Worm (Caenorhabditis elegans) whole organism, L2 larva: ENCODE data around the gene Y43F8C.16.
A peak's percentile ranks its signal among the peaks of the same experiment; 100 is the strongest.

Source experiments
- ZK546.5 ChIP-seq: sonication (generic microtip); optimal IDR thresholded peaks from 2 replicates; lab custom pipeline; 2017; ENCODE audit warnings: missing biosample characterization, missing genetic modification characterization
- alr-1 ChIP-seq: fragments of 150-350 bp; optimal IDR thresholded peaks from 2 replicates; lab custom pipeline; 2014; ENCODE audit warnings: missing biosample characterization, missing genetic modification characterization
- ama-1 ChIP-seq: fragments of 150-350 bp; optimal IDR thresholded peaks from 2 replicates; lab custom pipeline; 2018; ENCODE audit warnings: inconsistent platforms
- blmp-1 ChIP-seq: sonication (generic microtip); optimal IDR thresholded peaks from 2 replicates; lab custom pipeline; 2017; ENCODE audit warnings: missing genetic modification characterization, mild to moderate bottlenecking, missing compliant biosample characterization, antibody characterized with exemption, moderate library complexity; ENCODE audit not compliant: insufficient read depth
- ceh-16 ChIP-seq: fragments of 150-350 bp; optimal IDR thresholded peaks from 2 replicates; lab custom pipeline; 2014; ENCODE audit warnings: missing biosample characterization, missing genetic modification characterization
- elt-1 ChIP-seq: fragments of 150-350 bp; optimal IDR thresholded peaks from 2 replicates; lab custom pipeline; 2014; ENCODE audit warnings: missing biosample characterization, missing genetic modification characterization
- fos-1 ChIP-seq: fragments of 150-350 bp; optimal IDR thresholded peaks from 2 replicates; lab custom pipeline; 2014; ENCODE audit warnings: missing biosample characterization, missing genetic modification characterization
- mdl-1 ChIP-seq, 2 experiments: fragments of 150-350 bp in 1 of 2; sonication (generic microtip) in 1 of 2; optimal IDR thresholded peaks; 2 replicates each; lab custom pipeline; 2017; ENCODE audit warnings: missing biosample characterization in 2 of 2, missing genetic modification characterization in 2 of 2
- nhr-11 ChIP-seq: fragments of 150-350 bp; optimal IDR thresholded peaks from 2 replicates; lab custom pipeline; 2014; ENCODE audit warnings: missing biosample characterization, missing genetic modification characterization
- sem-4 ChIP-seq: fragments of 150-350 bp; optimal IDR thresholded peaks from 2 replicates; lab custom pipeline; 2014; ENCODE audit warnings: missing biosample characterization, missing genetic modification reagents, missing genetic modification characterization
- sma-9 ChIP-seq, 2 experiments: fragments of 150-350 bp in 1 of 2; sonication (generic microtip) in 1 of 2; optimal IDR thresholded peaks; 2 replicates each; lab custom pipeline; 2014 to 2016; ENCODE audit warnings: missing genetic modification characterization in 2 of 2, mild to moderate bottlenecking in 1 of 2, missing biosample characterization in 1 of 2, missing compliant biosample characterization in 1 of 2, missing genetic modification reagents in 1 of 2, moderate library complexity in 1 of 2
- unc-55 ChIP-seq: fragments of 150-350 bp; sonication (generic microtip); optimal IDR thresholded peaks from 3 replicates; lab custom pipeline; 2014; ENCODE audit warnings: missing biosample characterization, missing genetic modification reagents, missing genetic modification characterization
- unc-62 ChIP-seq: fragments of 150-350 bp; optimal IDR thresholded peaks from 2 replicates; lab custom pipeline; 2014; ENCODE audit warnings: missing biosample characterization, missing genetic modification reagents, missing genetic modification characterization
- ztf-11 ChIP-seq: sonication (generic microtip); optimal IDR thresholded peaks from 2 replicates; lab custom pipeline; 2017; ENCODE audit warnings: missing biosample characterization, missing genetic modification characterization

DNA sequence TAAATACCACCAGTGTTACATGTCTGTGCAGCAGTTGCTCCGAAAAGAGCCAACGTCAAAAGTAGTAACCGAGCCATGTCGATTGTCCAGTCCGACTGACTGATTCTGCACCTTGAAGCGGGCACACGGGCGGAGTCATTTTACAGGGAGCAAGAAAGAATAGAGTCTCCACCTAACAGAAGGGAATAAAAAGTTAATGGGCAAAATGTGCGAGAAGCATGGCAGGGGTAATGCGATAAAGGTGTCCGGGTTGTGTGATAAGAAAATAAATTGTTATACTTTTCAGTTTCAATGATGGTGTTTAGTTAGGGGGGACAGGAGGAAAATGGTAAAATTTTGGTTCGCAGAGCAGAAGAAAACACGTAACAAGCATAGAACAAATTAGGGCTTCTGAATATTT, 39.9 kb upstream of the Y43F8C.16 start, which contains the start of gene clec-50:
- no peak for TF ChIP-seq sem-4 (tag; lab: Kevin White, UChicago)
- peak; percentile 90 for TF ChIP-seq fos-1 (tag; lab: Kevin White, UChicago)
- no peak for TF ChIP-seq ZK546.5 (tag; lab: Kevin White, UChicago)
- TF ChIP-seq unc-62 (GFP tag; lab: Kevin White, UChicago): no peak
- TF ChIP-seq ama-1 (lab: Kevin White, UChicago): no peak
- no peak for TF ChIP-seq elt-1 (tag; lab: Kevin White, UChicago)
- no peak for TF ChIP-seq ztf-11 (tag; lab: Kevin White, UChicago)
- TF ChIP-seq unc-55 (GFP tag; lab: Kevin White, UChicago): no peak
- no peak for TF ChIP-seq mdl-1 (tag; optimal IDR thresholded peaks at IDR 0.05; lab: Kevin White, UChicago)
- TF ChIP-seq alr-1 (tag; lab: Kevin White, UChicago): no peak
- TF ChIP-seq blmp-1: no peak
- TF ChIP-seq nhr-11 (tag; lab: Kevin White, UChicago): no peak
- no peak for TF ChIP-seq ceh-16 (tag; lab: Kevin White, UChicago)
- peak; percentile 61 for TF ChIP-seq sma-9 (GFP tag; optimal IDR thresholded peaks at IDR 0.05; lab: Kevin White, UChicago)
- TF ChIP-seq sma-9 (tag; optimal IDR thresholded peaks at IDR 0.05; lab: Kevin White, UChicago): no peak
